Fruit fly (Drosophila melanogaster) whole organism, adult: Measurements from ENCODE around the gene CG1113.

Experiments
- CG11617 ChIP-seq: fragments of 200-800 bp; sonication (Bioruptor generic); optimal IDR thresholded peaks from 2 replicates; lab custom pipeline; 2017; ENCODE audit warnings: mild to moderate bottlenecking, missing biosample characterization, missing genetic modification reagents, missing genetic modification characterization
- CG12768 ChIP-seq: fragments of 200-800 bp; sonication (Bioruptor generic); optimal IDR thresholded peaks from 2 replicates; lab custom pipeline; 2017; ENCODE audit warnings: missing biosample characterization, missing genetic modification characterization, mild to moderate bottlenecking, moderate library complexity, missing genetic modification reagents
- CG14711 ChIP-seq: fragments of 200-800 bp; sonication (Bioruptor generic); optimal IDR thresholded peaks from 2 replicates; lab custom pipeline; 2018; ENCODE audit warnings: missing biosample characterization, mild to moderate bottlenecking, missing genetic modification characterization, moderate library complexity
- CG5204 ChIP-seq: fragments of 200-800 bp; sonication (Bioruptor generic); optimal IDR thresholded peaks from 2 replicates; lab custom pipeline; 2016; ENCODE audit warnings: missing biosample characterization, missing genetic modification characterization
- CG7101 ChIP-seq: fragments of 200-800 bp; sonication (Bioruptor generic); optimal IDR thresholded peaks from 2 replicates; lab custom pipeline; 2018; ENCODE audit warnings: missing biosample characterization, mild to moderate bottlenecking, missing genetic modification characterization, moderate library complexity
- Clk ChIP-seq: fragments of 200-800 bp; sonication (Bioruptor generic); optimal IDR thresholded peaks from 2 replicates; lab custom pipeline; 2017; ENCODE audit warnings: missing biosample characterization, missing genetic modification characterization
- Crg-1 ChIP-seq: fragments of 200-800 bp; sonication (Bioruptor generic); optimal IDR thresholded peaks from 2 replicates; lab custom pipeline; 2016; ENCODE audit warnings: missing biosample characterization, missing genetic modification characterization
- Mnt ChIP-seq: fragments of 200-800 bp; sonication (Bioruptor generic); optimal IDR thresholded peaks from 2 replicates; lab custom pipeline; 2016; ENCODE audit warnings: missing biosample characterization, mild to moderate bottlenecking, missing genetic modification characterization
- cic ChIP-seq: fragments of 200-800 bp; sonication (Bioruptor generic); optimal IDR thresholded peaks from 2 replicates; lab custom pipeline; 2017; ENCODE audit warnings: missing biosample characterization, mild to moderate bottlenecking, missing genetic modification characterization, moderate library complexity
- cnc ChIP-seq, 2 experiments: fragments of >200 bp; optimal IDR thresholded peaks; 2 replicates each; lab custom pipeline; 2017
- ovo ChIP-seq: fragments of 200-800 bp; sonication (Bioruptor generic); optimal IDR thresholded peaks from 2 replicates; lab custom pipeline; 2016; ENCODE audit warnings: missing biosample characterization, missing genetic modification characterization
- toe ChIP-seq: fragments of 200-800 bp; sonication (Bioruptor generic); optimal IDR thresholded peaks from 2 replicates; lab custom pipeline; 2016; ENCODE audit warnings: missing biosample characterization, missing genetic modification characterization

- TF ChIP-seq CG11617 (no peak), CG7101 (no peak), cic (GFP tag; lab: Kevin White, UChicago) (no peak), CG14711 (tag; lab: Kevin White, UChicago) (no peak), CG12768 (GFP tag; lab: Kevin White, UChicago) (no peak), CG5204 (GFP tag; lab: Kevin White, UChicago) (no peak), Mnt (GFP tag; lab: Kevin White, UChicago) (no peak), Crg-1 (GFP tag; lab: Kevin White, UChicago) (no peak), ovo (GFP tag; lab: Kevin White, UChicago) (no peak), cnc (optimal IDR thresholded peaks at IDR 0.05; lab: Kevin White, UChicago) (no peak), toe (no peak), Clk (GFP tag; lab: Kevin White, UChicago) (no peak)
Measured at dm6 chr3R:5203796-5204195, 49.2 kb upstream of the CG1113 start.
